Worm (Caenorhabditis elegans) whole organism, mixed stage, embryonic: ENCODE results near the gene K02G10.5.

Experiments used
- M03D4.4 ChIP-seq: sonication (generic microtip); optimal IDR thresholded peaks from 2 replicates; lab custom pipeline; 2017; ENCODE audit warnings: mild to moderate bottlenecking, missing genetic modification characterization, missing compliant biosample characterization
- bed-3 ChIP-seq: fragments of 200-800 bp; sonication (Bioruptor generic); optimal IDR thresholded peaks from 3 replicates; lab custom pipeline; 2018; ENCODE audit warnings: mild to moderate bottlenecking, missing genetic modification characterization, moderate library complexity, missing compliant biosample characterization
- blmp-1 ChIP-seq: fragments of 150-350 bp; optimal IDR thresholded peaks from 2 replicates; lab custom pipeline; 2014; ENCODE audit warnings: missing biosample characterization, missing genetic modification characterization
- ceh-39 ChIP-seq: fragments of 150-350 bp; optimal IDR thresholded peaks from 2 replicates; lab custom pipeline; 2014; ENCODE audit warnings: missing biosample characterization, missing genetic modification characterization
- ceh-43 ChIP-seq: fragments of 200-800 bp; sonication (Bioruptor generic); optimal IDR thresholded peaks from 2 replicates; lab custom pipeline; 2018; ENCODE audit warnings: mild to moderate bottlenecking, missing genetic modification characterization, moderate library complexity, missing compliant biosample characterization
- ceh-83 ChIP-seq: fragments of 200-800 bp; sonication (Bioruptor generic); optimal IDR thresholded peaks from 2 replicates; lab custom pipeline; 2018; ENCODE audit warnings: mild to moderate bottlenecking, missing genetic modification characterization, missing compliant biosample characterization
- ces-1 ChIP-seq: fragments of 150-350 bp; optimal IDR thresholded peaks from 2 replicates; lab custom pipeline; 2014; ENCODE audit warnings: missing biosample characterization, missing genetic modification reagents, missing genetic modification characterization
- cnd-1 ChIP-seq: fragments of 200-800 bp; sonication (Bioruptor generic); optimal IDR thresholded peaks from 2 replicates; lab custom pipeline; 2018; ENCODE audit warnings: mild to moderate bottlenecking, missing genetic modification characterization, missing compliant biosample characterization
- drap-1 ChIP-seq: fragments of 200-800 bp; sonication (Bioruptor generic); optimal IDR thresholded peaks from 3 replicates; lab custom pipeline; 2018; ENCODE audit warnings: mild to moderate bottlenecking, missing genetic modification characterization, missing compliant biosample characterization
- elt-1 ChIP-seq: sonication (generic microtip); optimal IDR thresholded peaks from 2 replicates; lab custom pipeline; 2017; ENCODE audit warnings: missing genetic modification characterization, mild to moderate bottlenecking, missing compliant biosample characterization, antibody characterized with exemption, moderate library complexity, borderline replicate concordance; ENCODE audit not compliant: insufficient read depth
- elt-3 ChIP-seq: fragments of 150-350 bp; optimal IDR thresholded peaks from 2 replicates; lab custom pipeline; 2014; ENCODE audit warnings: missing biosample characterization, missing genetic modification characterization
- flh-1 ChIP-seq: fragments of 200-800 bp; sonication (Bioruptor generic); optimal IDR thresholded peaks from 2 replicates; lab custom pipeline; 2018; ENCODE audit warnings: mild to moderate bottlenecking, missing genetic modification characterization, moderate library complexity, missing compliant biosample characterization
- ham-2 ChIP-seq: fragments of 200-800 bp; sonication (Bioruptor generic); optimal IDR thresholded peaks from 2 replicates; lab custom pipeline; 2018; ENCODE audit warnings: mild to moderate bottlenecking, missing genetic modification characterization, missing compliant biosample characterization
- hlh-1 ChIP-seq: fragments of 150-350 bp; optimal IDR thresholded peaks from 2 replicates; lab custom pipeline; 2014; ENCODE audit warnings: missing biosample characterization, missing genetic modification reagents, missing genetic modification characterization
- lin-13 ChIP-seq: fragments of 150-350 bp; optimal IDR thresholded peaks from 2 replicates; lab custom pipeline; 2014; ENCODE audit warnings: missing biosample characterization, missing genetic modification characterization
- lin-32 ChIP-seq: fragments of 200-800 bp; sonication (Bioruptor generic); optimal IDR thresholded peaks from 2 replicates; lab custom pipeline; 2018; ENCODE audit warnings: mild to moderate bottlenecking, missing genetic modification characterization, missing compliant biosample characterization
- lsy-2 ChIP-seq: fragments of 150-350 bp; optimal IDR thresholded peaks from 2 replicates; lab custom pipeline; 2014; ENCODE audit warnings: missing biosample characterization, missing genetic modification characterization
- mab-5 ChIP-seq: fragments of 150-350 bp; optimal IDR thresholded peaks from 2 replicates; lab custom pipeline; 2014; ENCODE audit warnings: missing biosample characterization, missing genetic modification characterization
- mep-1 ChIP-seq: fragments of 150-350 bp; optimal IDR thresholded peaks from 2 replicates; lab custom pipeline; 2017; ENCODE audit warnings: missing biosample characterization, missing genetic modification reagents, missing genetic modification characterization, inconsistent platforms
- mls-2 ChIP-seq: sonication (generic microtip); optimal IDR thresholded peaks from 2 replicates; lab custom pipeline; 2016; ENCODE audit warnings: mild to moderate bottlenecking, missing genetic modification characterization, moderate library complexity, missing compliant biosample characterization
- nhr-12 ChIP-seq: fragments of 150-350 bp; optimal IDR thresholded peaks from 2 replicates; lab custom pipeline; 2014; ENCODE audit warnings: missing biosample characterization, missing genetic modification characterization
- nhr-2 ChIP-seq: fragments of 150-350 bp; optimal IDR thresholded peaks from 2 replicates; lab custom pipeline; 2014; ENCODE audit warnings: missing biosample characterization, missing genetic modification characterization
- nhr-237 ChIP-seq: fragments of 150-350 bp; optimal IDR thresholded peaks from 2 replicates; lab custom pipeline; 2014; ENCODE audit warnings: missing biosample characterization, missing genetic modification characterization
- nhr-28 ChIP-seq: fragments of 150-350 bp; optimal IDR thresholded peaks from 2 replicates; lab custom pipeline; 2014; ENCODE audit warnings: missing biosample characterization, missing genetic modification characterization
- nhr-76 ChIP-seq: sonication (generic microtip); optimal IDR thresholded peaks from 2 replicates; lab custom pipeline; 2017; ENCODE audit warnings: missing biosample characterization, missing genetic modification characterization
- pha-4 ChIP-seq: fragments of 150-350 bp; optimal IDR thresholded peaks from 2 replicates; lab custom pipeline; 2018; ENCODE audit warnings: missing biosample characterization, missing genetic modification reagents, missing genetic modification characterization
- sem-2 ChIP-seq: fragments of 200-800 bp; sonication (Bioruptor generic); optimal IDR thresholded peaks from 2 replicates; lab custom pipeline; 2018; ENCODE audit warnings: mild to moderate bottlenecking, missing genetic modification characterization, missing compliant biosample characterization
- snpc-4 ChIP-seq: fragments of 150-350 bp; optimal IDR thresholded peaks from 2 replicates; lab custom pipeline; 2014; ENCODE audit warnings: missing biosample characterization, missing genetic modification characterization
- sptf-1 ChIP-seq: sonication (generic microtip); optimal IDR thresholded peaks from 2 replicates; lab custom pipeline; 2017; ENCODE audit warnings: mild to moderate bottlenecking, missing genetic modification characterization, moderate library complexity, missing compliant biosample characterization
- tbx-8 ChIP-seq: fragments of 200-800 bp; sonication (Bioruptor generic); optimal IDR thresholded peaks from 2 replicates; lab custom pipeline; 2018; ENCODE audit warnings: mild to moderate bottlenecking, missing genetic modification characterization, moderate library complexity, missing compliant biosample characterization
- unc-120 ChIP-seq: sonication (generic microtip); optimal IDR thresholded peaks from 2 replicates; lab custom pipeline; 2017; ENCODE audit warnings: missing genetic modification characterization, missing compliant biosample characterization; ENCODE audit not compliant: poor library complexity, severe bottlenecking
- unc-39 ChIP-seq: fragments of 150-350 bp; optimal IDR thresholded peaks from 2 replicates; lab custom pipeline; 2014; ENCODE audit warnings: missing biosample characterization, missing genetic modification characterization
- unc-62 ChIP-seq: fragments of 150-350 bp; optimal IDR thresholded peaks from 2 replicates; lab custom pipeline; 2014; ENCODE audit warnings: missing biosample characterization, missing genetic modification reagents, missing genetic modification characterization
- zip-8 ChIP-seq: fragments of 150-350 bp; optimal IDR thresholded peaks from 2 replicates; lab custom pipeline; 2014; ENCODE audit warnings: missing biosample characterization, missing genetic modification characterization
- ztf-11 ChIP-seq: fragments of 150-350 bp; optimal IDR thresholded peaks from 2 replicates; lab custom pipeline; 2014; ENCODE audit warnings: missing biosample characterization, missing genetic modification characterization

Gene K02G10.5

DNA sequence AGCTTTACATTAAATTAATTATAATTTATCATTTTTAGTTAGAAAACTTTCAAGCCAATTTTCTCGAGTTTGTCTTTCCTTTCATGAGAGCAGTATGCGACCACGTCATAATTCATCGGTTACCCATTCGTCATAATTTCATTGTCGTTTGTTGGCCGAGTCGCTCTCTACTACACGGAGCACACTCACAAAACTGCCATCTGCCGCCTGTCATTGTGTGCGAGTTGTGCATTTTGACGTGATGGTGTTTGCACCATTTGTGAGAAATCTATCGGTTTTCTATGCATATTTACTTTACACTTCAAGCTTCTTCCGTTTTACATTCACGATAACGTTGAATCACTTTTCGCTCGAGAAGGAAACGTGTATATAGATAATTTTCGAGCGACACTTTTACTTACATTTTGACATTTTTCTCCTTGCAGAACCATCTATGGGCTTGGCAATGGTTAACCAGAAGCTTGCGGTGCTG, 15.8 kb upstream of the K02G10.5 start, which contains the start of gene dhhc-10:
dhhc-10 (plus strand) TSS at position 422 of the 472 bp plus-strand sequence.
- TF ChIP-seq sem-2 = no peak
- TF ChIP-seq nhr-2 (tag; lab: Kevin White, UChicago) = peak; percentile 70
- no peak for TF ChIP-seq snpc-4 (tag; lab: Kevin White, UChicago)
- no peak for TF ChIP-seq unc-39
- TF ChIP-seq nhr-237 (tag; lab: Kevin White, UChicago) = no peak
- TF ChIP-seq sptf-1 = peak; percentile 17
- no peak for TF ChIP-seq drap-1 (GFP tag; lab: Kevin White, UChicago)
- peak; percentile 14 for TF ChIP-seq unc-120 (tag; lab: Kevin White, UChicago)
- TF ChIP-seq mep-1 (tag; lab: Kevin White, UChicago) = peak; percentile 29
- TF ChIP-seq ceh-43 (GFP tag; lab: Kevin White, UChicago) = no peak
- no peak for TF ChIP-seq elt-3 (tag; lab: Kevin White, UChicago)
- TF ChIP-seq ztf-11 = peak; percentile 29
- TF ChIP-seq ceh-83 (GFP tag; lab: Kevin White, UChicago) = no peak
- no peak for TF ChIP-seq lin-13
- TF ChIP-seq nhr-28 (tag; lab: Kevin White, UChicago) = no peak
- TF ChIP-seq nhr-12 (tag; lab: Kevin White, UChicago) = no peak
- no peak for TF ChIP-seq ham-2
- TF ChIP-seq blmp-1 (tag; lab: Kevin White, UChicago) = no peak
- TF ChIP-seq mls-2 (tag; lab: Kevin White, UChicago) = peak; percentile 31
- peak; percentile 36 for TF ChIP-seq lsy-2 (tag; lab: Kevin White, UChicago)
- TF ChIP-seq zip-8 (tag; lab: Kevin White, UChicago) = no peak
- TF ChIP-seq hlh-1 (tag; lab: Kevin White, UChicago) = peak; percentile 78
- TF ChIP-seq cnd-1 (tag; lab: Kevin White, UChicago) = peak; percentile 62
- no peak for TF ChIP-seq mab-5 (tag; lab: Kevin White, UChicago)
- no peak for TF ChIP-seq nhr-76 (tag; lab: Kevin White, UChicago)
- no peak for TF ChIP-seq tbx-8 (GFP tag; lab: Kevin White, UChicago)
- peak; percentile 71 for TF ChIP-seq unc-62 (GFP tag; lab: Kevin White, UChicago)
- no peak for TF ChIP-seq flh-1 (GFP tag; lab: Kevin White, UChicago)
- peak; percentile 62 for TF ChIP-seq ceh-39
- TF ChIP-seq bed-3 (GFP tag; lab: Kevin White, UChicago) = no peak
- peak; percentile 84 for TF ChIP-seq pha-4
- TF ChIP-seq M03D4.4 (tag; lab: Kevin White, UChicago) = peak; percentile 20
- no peak for TF ChIP-seq elt-1
- TF ChIP-seq lin-32 (GFP tag; lab: Kevin White, UChicago) = peak; percentile 61
- peak; percentile 92 for TF ChIP-seq ces-1 (GFP tag; lab: Kevin White, UChicago)
- TF ChIP-seq, all 35 proteins: peak for 15

DNA sequence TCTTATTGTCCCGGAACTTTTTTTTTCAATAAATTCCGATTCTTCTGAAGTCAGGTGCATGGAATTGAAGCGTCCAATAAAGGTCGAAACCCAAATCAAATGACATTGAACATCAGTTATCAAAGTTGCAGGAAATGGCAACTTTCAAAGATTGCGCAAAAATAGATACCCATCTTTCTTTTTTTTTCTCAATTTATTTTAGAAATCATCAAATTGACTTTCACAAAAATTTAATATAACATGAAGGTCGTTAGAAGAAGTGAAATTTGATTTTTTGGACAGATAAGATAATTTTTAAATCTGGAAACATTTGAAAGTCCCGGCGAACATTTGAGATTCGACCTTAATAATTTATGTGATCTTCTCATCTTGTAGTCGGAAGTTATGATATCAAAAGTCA, 14.7 kb upstream of the K02G10.5 start:
- TF ChIP-seq ces-1 (GFP tag; lab: Kevin White, UChicago) (no peak), hlh-1 (tag; lab: Kevin White, UChicago) (no peak), ztf-11 (no peak), tbx-8 (GFP tag; lab: Kevin White, UChicago) (no peak), mab-5 (tag; lab: Kevin White, UChicago) (no peak), mep-1 (tag; lab: Kevin White, UChicago) (no peak), M03D4.4 (tag; lab: Kevin White, UChicago) (no peak), unc-120 (tag; lab: Kevin White, UChicago) (no peak), nhr-237 (tag; lab: Kevin White, UChicago) (no peak), ceh-83 (GFP tag; lab: Kevin White, UChicago) (no peak), zip-8 (tag; lab: Kevin White, UChicago) (no peak), cnd-1 (tag; lab: Kevin White, UChicago) (no peak), nhr-76 (tag; lab: Kevin White, UChicago) (no peak), nhr-12 (tag; lab: Kevin White, UChicago) (no peak), ceh-39 (no peak), sem-2 (no peak), pha-4 (no peak), snpc-4 (tag; lab: Kevin White, UChicago) (no peak)

DNA sequence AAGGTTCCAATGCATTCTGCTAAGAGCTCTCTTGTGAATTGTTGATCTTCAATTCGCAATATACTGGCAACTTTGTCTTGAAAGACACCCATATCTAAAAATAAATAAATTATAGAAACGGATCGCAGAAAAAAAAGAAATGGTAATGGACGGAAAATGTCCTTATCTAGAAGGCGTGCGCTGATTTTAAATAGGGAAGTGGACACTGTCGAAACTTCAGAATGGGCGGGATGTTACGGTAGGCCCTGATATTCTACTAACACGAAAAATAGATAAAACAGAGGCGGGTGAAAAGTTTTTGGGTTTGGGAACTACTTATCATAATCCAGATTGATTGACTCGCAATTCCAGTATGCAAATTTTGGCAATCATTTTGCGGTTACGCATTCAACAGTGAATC, 13.9 kb upstream of the K02G10.5 start, which contains the start of gene aqp-8:
aqp-8 (minus strand) TSS at position 101 of the 400 bp plus-strand sequence.
- no peak for TF ChIP-seq drap-1 (GFP tag; lab: Kevin White, UChicago)
- no peak for TF ChIP-seq mep-1 (tag; lab: Kevin White, UChicago)
- no peak for TF ChIP-seq unc-62 (GFP tag; lab: Kevin White, UChicago)
- TF ChIP-seq elt-1 = no peak
- no peak for TF ChIP-seq mab-5 (tag; lab: Kevin White, UChicago)
- TF ChIP-seq unc-120 (tag; lab: Kevin White, UChicago) = no peak
- TF ChIP-seq lin-13 = no peak
- no peak for TF ChIP-seq blmp-1 (tag; lab: Kevin White, UChicago)
- TF ChIP-seq sptf-1 = no peak
- no peak for TF ChIP-seq unc-39
- no peak for TF ChIP-seq ceh-39
- no peak for TF ChIP-seq cnd-1 (tag; lab: Kevin White, UChicago)
- no peak for TF ChIP-seq flh-1 (GFP tag; lab: Kevin White, UChicago)
- no peak for TF ChIP-seq nhr-237 (tag; lab: Kevin White, UChicago)
- TF ChIP-seq ceh-43 (GFP tag; lab: Kevin White, UChicago) = no peak
- no peak for TF ChIP-seq ham-2
- TF ChIP-seq ztf-11 = no peak
